Fruit fly (Drosophila melanogaster): ENCODE results near the gene gcm2.

Gene gcm2

dm6 chr2L:9581582-9581981 lies 26.8 kb upstream of the gcm2 start, which contains the start of gene gcm:
gcm (minus strand) TSS chr2L:9581745.
- TF ChIP-seq svp (GFP tag) (no peak), CG6854 (GFP tag; optimal IDR thresholded peaks at IDR 0.05) (no peak), Hr4 (GFP tag; optimal IDR thresholded peaks at IDR 0.05) (no peak), Eip78C (GFP tag) (no peak), CG7368 (GFP tag; optimal IDR thresholded peaks at IDR 0.05) (no peak), dac (GFP tag; optimal IDR thresholded peaks at IDR 0.05) (no peak), CG10669 (GFP tag; optimal IDR thresholded peaks at IDR 0.05) (no peak), net (GFP tag; optimal IDR thresholded peaks at IDR 0.05) (no peak), CG11902 (GFP tag; optimal IDR thresholded peaks at IDR 0.05) (no peak), fkh (GFP tag; optimal IDR thresholded peaks at IDR 0.05) (no peak), fd59A (GFP tag; optimal IDR thresholded peaks at IDR 0.05) (no peak), Blimp-1 (GFP tag; optimal IDR thresholded peaks at IDR 0.05) (no peak)

dm6 chr2L:9584098-9584703 lies 24.2 kb upstream of the gcm2 start:
- TF ChIP-seq cyc (GFP tag; optimal IDR thresholded peaks at IDR 0.05) (no peak), CG7368 (GFP tag; optimal IDR thresholded peaks at IDR 0.05) (no peak)

- TF ChIP-seq CG3032 (tag; optimal IDR thresholded peaks at IDR 0.05), result no peak
- TF ChIP-seq salr (GFP tag; optimal IDR thresholded peaks at IDR 0.05), result no peak
- no peak for TF ChIP-seq Sox102F (GFP tag; optimal IDR thresholded peaks at IDR 0.05)
- no peak for TF ChIP-seq Smox (GFP tag; optimal IDR thresholded peaks at IDR 0.05)
- no peak for TF ChIP-seq fkh (GFP tag; optimal IDR thresholded peaks at IDR 0.05)
- no peak for TF ChIP-seq CG15336 (GFP tag; IDR thresholded peaks at IDR 0.05)
- TF ChIP-seq net (GFP tag; optimal IDR thresholded peaks at IDR 0.05), result no peak
- no peak for TF ChIP-seq Hr4 (GFP tag; optimal IDR thresholded peaks at IDR 0.05)
- TF ChIP-seq Sox15 (GFP tag; optimal IDR thresholded peaks at IDR 0.05), result no peak
- TF ChIP-seq spab (GFP tag; optimal IDR thresholded peaks at IDR 0.05), result no peak
- no peak for TF ChIP-seq CG3919 (GFP tag; optimal IDR thresholded peaks at IDR 0.05)
- TF ChIP-seq CG11762 (GFP tag; optimal IDR thresholded peaks at IDR 0.05; ENCODE audit: insufficient read depth), result no peak
- no peak for TF ChIP-seq Gug (GFP tag; IDR thresholded peaks at IDR 0.05)
- TF ChIP-seq OdsH (GFP tag; optimal IDR thresholded peaks at IDR 0.05), result no peak
Observed at dm6 chr2L:9585942-9586341, 22.4 kb upstream of the gcm2 start.

dm6 chr2L:9589176-9589575 lies 19.2 kb upstream of the gcm2 start, which contains the start of gene CG3841:
CG3841 (plus strand) TSS chr2L:9589476.
- TF ChIP-seq CG8319 (GFP tag; optimal IDR thresholded peaks at IDR 0.05), result no peak
- TF ChIP-seq Hr38 (GFP tag; optimal IDR thresholded peaks at IDR 0.05), result no peak
- no peak for TF ChIP-seq CG31627 (GFP tag; optimal IDR thresholded peaks at IDR 0.05)
- no peak for TF ChIP-seq CG15336 (GFP tag; IDR thresholded peaks at IDR 0.05)
- TF ChIP-seq Sox15 (GFP tag; optimal IDR thresholded peaks at IDR 0.05), result no peak
- TF ChIP-seq Eip93F (GFP tag; optimal IDR thresholded peaks at IDR 0.05), result no peak
- no peak for TF ChIP-seq CG10631 (GFP tag; optimal IDR thresholded peaks at IDR 0.05)
- TF ChIP-seq CG11294 (GFP tag; IDR thresholded peaks at IDR 0.05), result no peak
- TF ChIP-seq CG6792 (GFP tag; optimal IDR thresholded peaks at IDR 0.05), result no peak
- TF ChIP-seq CG3919 (GFP tag; optimal IDR thresholded peaks at IDR 0.05), result no peak
- TF ChIP-seq CG1621 (tag; optimal IDR thresholded peaks at IDR 0.05), result no peak
- TF ChIP-seq Hr39 (GFP tag; optimal IDR thresholded peaks at IDR 0.05), result no peak
- TF ChIP-seq CG8119 (GFP tag; IDR thresholded peaks at IDR 0.05), result no peak
- no peak for TF ChIP-seq svp (GFP tag)
- no peak for TF ChIP-seq Sox102F (GFP tag; optimal IDR thresholded peaks at IDR 0.05)
- TF ChIP-seq CG9139 (GFP tag; optimal IDR thresholded peaks at IDR 0.05), result no peak

- TF ChIP-seq Hr39 (GFP tag; optimal IDR thresholded peaks at IDR 0.05), result no peak
- TF ChIP-seq CG11762 (GFP tag; optimal IDR thresholded peaks at IDR 0.05; ENCODE audit: insufficient read depth), result no peak
- no peak for TF ChIP-seq CG8119 (GFP tag; IDR thresholded peaks at IDR 0.05)
- TF ChIP-seq CG16779 (tag; optimal IDR thresholded peaks at IDR 0.05), result no peak
- no peak for TF ChIP-seq CG1621 (tag; optimal IDR thresholded peaks at IDR 0.05)
Observed at dm6 chr2L:9591146-9591545, 17.2 kb upstream of the gcm2 start.

Data from whole organism, prepupa.